Worm (Caenorhabditis elegans) whole organism, midembryonic: ENCODE results near the gene hpk-1.

ENCODE experiments used
- T22C8.4 ChIP-seq: fragments of 200-800 bp; sonication (Bioruptor generic); IDR thresholded peaks from 2 replicates; pipeline ENCODE4 v1.3.6; 2022; ENCODE audit warnings: missing genetic modification characterization, missing compliant biosample characterization
- cog-1 ChIP-seq: sonication (generic microtip); optimal IDR thresholded peaks from 2 replicates; lab custom pipeline; 2016; ENCODE audit warnings: missing genetic modification characterization, missing compliant biosample characterization
- flt-1 ChIP-seq: fragments of 200-800 bp; sonication (Bioruptor generic); IDR thresholded peaks from 2 replicates; pipeline ENCODE4 v1.3.6; 2022; ENCODE audit warnings: missing genetic modification characterization, missing compliant biosample characterization
- klf-2 ChIP-seq: fragments of 200-800 bp; sonication (Bioruptor generic); conservative IDR thresholded peaks from 2 replicates; pipeline ENCODE4 v1.3.6; 2022; ENCODE audit warnings: missing genetic modification reagents, missing genetic modification characterization, missing compliant biosample characterization
- med-1 ChIP-seq: sonication (generic microtip); optimal IDR thresholded peaks from 2 replicates; lab custom pipeline; 2017; ENCODE audit warnings: missing genetic modification characterization, mild to moderate bottlenecking, missing compliant biosample characterization, antibody characterized with exemption, missing genetic modification reagents; ENCODE audit not compliant: insufficient read depth
- ref-1 ChIP-seq: fragments of 200-800 bp; sonication (Bioruptor generic); conservative IDR thresholded peaks from 2 replicates; pipeline ENCODE4 v1.3.6; 2022; ENCODE audit warnings: missing genetic modification reagents, missing genetic modification characterization, missing compliant biosample characterization
- ztf-29 ChIP-seq: fragments of 200-800 bp; sonication (Bioruptor generic); IDR thresholded peaks from 2 replicates; pipeline ENCODE4 v1.3.6; 2022; ENCODE audit warnings: missing genetic modification reagents, missing genetic modification characterization, missing compliant biosample characterization

- TF ChIP-seq flt-1 (GFP tag; lab: Robert Waterston, UW) (no peak), ztf-29 (no peak), ref-1 (GFP tag; lab: Robert Waterston, UW) (no peak), cog-1 (tag; lab: Kevin White, UChicago) (no peak), T22C8.4 (no peak), klf-2 (GFP tag; lab: Robert Waterston, UW) (no peak), med-1 (no peak)
These were observed 27.5 kb upstream of the hpk-1 start for ce11 chrX:4244489-4245123.
